Worm (Caenorhabditis elegans): ENCODE measurements around the gene Y43F8C.16.

Gene Y43F8C.16

ce11 chrV:19744210-19744609 is 28.9 kb upstream of the Y43F8C.16 start:
- TF ChIP-seq ztf-6 (GFP tag; IDR thresholded peaks at IDR 0.05) (no peak), mcd-1 (GFP tag; IDR thresholded peaks at IDR 0.05) (no peak), tbp1 (GFP tag; optimal IDR thresholded peaks at IDR 0.05) (no peak), Y95B8A.8 (GFP tag; IDR thresholded peaks at IDR 0.05) (no peak), B0019.2 (GFP tag; conservative IDR thresholded peaks at IDR 0.05) (no peak), dpff-1 (tag; optimal IDR thresholded peaks at IDR 0.05) (no peak), mel-28 (tag; optimal IDR thresholded peaks at IDR 0.05; ENCODE audit: borderline replicate concordance) (no peak)

ce11 chrV:19743794-19744193 is 28.5 kb upstream of the Y43F8C.16 start:
- no peak for TF ChIP-seq tbp1 (GFP tag; optimal IDR thresholded peaks at IDR 0.05)
- TF ChIP-seq zfh-2 (GFP tag; conservative IDR thresholded peaks at IDR 0.05) = peak; percentile 69

ce11 chrV:19743305-19743704 is 28.0 kb upstream of the Y43F8C.16 start, which contains the start of gene W04E12.4:
TSS of gene W04E12.4 (plus strand) at chrV:19743605.
- TF ChIP-seq B0261.1 (tag; optimal IDR thresholded peaks at IDR 0.05) (no peak), lsl-1 (GFP tag; optimal IDR thresholded peaks at IDR 0.05) (no peak), efl-1 (GFP tag; optimal IDR thresholded peaks at IDR 0.05) (no peak), snpc-3.4 (tag; optimal IDR thresholded peaks at IDR 0.05) (no peak), madf-6 (GFP tag; IDR thresholded peaks at IDR 0.05) (no peak), T07F8.4 (tag; optimal IDR thresholded peaks at IDR 0.05) (no peak), Y67H2A.10 (GFP tag; conservative IDR thresholded peaks at IDR 0.05) (no peak), hsf-1 (GFP tag; IDR thresholded peaks at IDR 0.05) (no peak), mes-4 (tag; optimal IDR thresholded peaks at IDR 0.05) (no peak), lin-26 (GFP tag; IDR thresholded peaks at IDR 0.05) (no peak), ztf-6 (GFP tag; IDR thresholded peaks at IDR 0.05) (no peak), let-526 (GFP tag; IDR thresholded peaks at IDR 0.05) (no peak), ztf-28 (GFP tag; IDR thresholded peaks at IDR 0.05) (no peak), B0035.1 (tag; optimal IDR thresholded peaks at IDR 0.05) (no peak), madf-8 (GFP tag; conservative IDR thresholded peaks at IDR 0.05) (no peak), F10E7.11 (tag; optimal IDR thresholded peaks at IDR 0.05) (no peak), pha-4 (tag; optimal IDR thresholded peaks at IDR 0.05) (no peak), hmg-1.2 (GFP tag; IDR thresholded peaks at IDR 0.05) (no peak), F22D6.2 (tag; optimal IDR thresholded peaks at IDR 0.05) (no peak), nhr-179 (tag; optimal IDR thresholded peaks at IDR 0.05) (no peak)

ce11 chrV:19741651-19742050 is 26.3 kb upstream of the Y43F8C.16 start, which contains the start of gene W04E12.3:
TSS of gene W04E12.3 (plus strand) at chrV:19741951.
- TF ChIP-seq mxl-1 (tag; optimal IDR thresholded peaks at IDR 0.05) = no peak
- no peak for TF ChIP-seq Y56A3A.18 (GFP tag; IDR thresholded peaks at IDR 0.05)
- no peak for TF ChIP-seq lin-40 (tag; optimal IDR thresholded peaks at IDR 0.05)

- TF ChIP-seq ztf-18 (tag; optimal IDR thresholded peaks at IDR 0.05) (no peak), F10E7.11 (tag; optimal IDR thresholded peaks at IDR 0.05) (no peak), F57A8.1 (GFP tag; optimal IDR thresholded peaks at IDR 0.05) (no peak), nhr-80 (tag; optimal IDR thresholded peaks at IDR 0.05) (no peak), lin-40 (tag; optimal IDR thresholded peaks at IDR 0.05) (no peak), egl-44 (GFP tag; IDR thresholded peaks at IDR 0.05) (no peak), ztf-25 (GFP tag; IDR thresholded peaks at IDR 0.05) (no peak), aptf-2 (GFP tag; conservative IDR thresholded peaks at IDR 0.05) (no peak), gei-17 (GFP tag; optimal IDR thresholded peaks at IDR 0.05) (no peak), pbrm-1 (GFP tag; IDR thresholded peaks at IDR 0.05) (no peak), snpc-4 (GFP tag; optimal IDR thresholded peaks at IDR 0.05) (no peak), snpc-4 (tag; optimal IDR thresholded peaks at IDR 0.05) (no peak), F39B2.1 (GFP tag; IDR thresholded peaks at IDR 0.05) (no peak)
Observed at ce11 chrV:19741034-19741433, 25.7 kb upstream of the Y43F8C.16 start, which contains the start of gene W04E12.2. TSS of gene W04E12.2 (minus strand) at chrV:19741134.
